Fruit fly (Drosophila melanogaster) whole organism, embryonic: ENCODE data around the gene Cpr76Bc.

Source experiments
- Adf1 ChIP-seq: fragments of 200-800 bp; sonication (Bioruptor generic); IDR thresholded peaks from 2 replicates; pipeline ENCODE4 v1.3.6; 2022; ENCODE audit warnings: missing biosample characterization, missing genetic modification characterization
- CG10267 ChIP-seq: fragments of 200-800 bp; sonication (Bioruptor generic); optimal IDR thresholded peaks from 2 replicates; lab custom pipeline; 2018; ENCODE audit warnings: missing biosample characterization, mild to moderate bottlenecking, missing genetic modification characterization, moderate library complexity
- CG10431 ChIP-seq: fragments of 200-800 bp; sonication (Bioruptor generic); optimal IDR thresholded peaks from 3 replicates; lab custom pipeline; 2018; ENCODE audit warnings: missing biosample characterization, mild to moderate bottlenecking, missing genetic modification characterization
- CG12659 ChIP-seq: fragments of 200-800 bp; sonication (Bioruptor generic); optimal IDR thresholded peaks from 3 replicates; lab custom pipeline; 2017; ENCODE audit warnings: mild to moderate bottlenecking, missing biosample characterization, missing genetic modification reagents, missing genetic modification characterization
- CG13287 ChIP-seq: fragments of 200-800 bp; sonication (Bioruptor generic); IDR thresholded peaks from 2 replicates; pipeline ENCODE4 v1.3.6; 2022; ENCODE audit warnings: missing biosample characterization, missing genetic modification characterization; ENCODE audit not compliant: partially characterized antibody
- CG13775 ChIP-seq: fragments of 200-800 bp; sonication (Bioruptor generic); optimal IDR thresholded peaks from 3 replicates; lab custom pipeline; 2017; ENCODE audit warnings: missing biosample characterization, mild to moderate bottlenecking, missing genetic modification characterization
- CG15073 ChIP-seq: fragments of 200-800 bp; sonication (Bioruptor generic); optimal IDR thresholded peaks from 2 replicates; lab custom pipeline; 2016; ENCODE audit warnings: missing biosample characterization, missing genetic modification characterization
- CG15514 ChIP-seq: fragments of 200-800 bp; sonication (Bioruptor generic); optimal IDR thresholded peaks from 3 replicates; lab custom pipeline; 2017; ENCODE audit warnings: missing biosample characterization, missing genetic modification characterization, mild to moderate bottlenecking, moderate library complexity, missing genetic modification reagents
- CG15601 ChIP-seq: fragments of 200-800 bp; sonication (Bioruptor generic); optimal IDR thresholded peaks from 3 replicates; lab custom pipeline; 2019; ENCODE audit warnings: missing biosample characterization, mild to moderate bottlenecking, missing genetic modification characterization, moderate library complexity
- CG2116 ChIP-seq: fragments of 200-800 bp; sonication (Bioruptor generic); optimal IDR thresholded peaks from 3 replicates; lab custom pipeline; 2018; ENCODE audit warnings: missing biosample characterization, mild to moderate bottlenecking, missing genetic modification characterization
- CG30431 ChIP-seq: fragments of 200-800 bp; sonication (Bioruptor generic); optimal IDR thresholded peaks from 2 replicates; lab custom pipeline; 2017; ENCODE audit warnings: missing biosample characterization, missing genetic modification characterization
- CG6689 ChIP-seq: fragments of 200-800 bp; sonication (Bioruptor generic); IDR thresholded peaks from 2 replicates; pipeline ENCODE4 v1.3.6; 2022; ENCODE audit warnings: missing biosample characterization, missing genetic modification characterization
- CG7786 ChIP-seq: fragments of 200-800 bp; sonication (Bioruptor generic); optimal IDR thresholded peaks from 2 replicates; lab custom pipeline; 2016; ENCODE audit warnings: missing biosample characterization, missing genetic modification characterization
- CoRest ChIP-seq: fragments of 200-800 bp; sonication (Bioruptor generic); optimal IDR thresholded peaks from 3 replicates; lab custom pipeline; 2018; ENCODE audit warnings: missing biosample characterization, mild to moderate bottlenecking, missing genetic modification characterization, moderate library complexity
- D19B ChIP-seq: fragments of 200-800 bp; sonication (Bioruptor generic); optimal IDR thresholded peaks from 2 replicates; lab custom pipeline; 2017; ENCODE audit warnings: missing biosample characterization, mild to moderate bottlenecking, missing genetic modification characterization
- Dad ChIP-seq: fragments of 200-800 bp; sonication (Bioruptor generic); optimal IDR thresholded peaks from 3 replicates; lab custom pipeline; 2016; ENCODE audit warnings: missing biosample characterization, missing genetic modification characterization
- Dbx ChIP-seq: fragments of 200-800 bp; sonication (Bioruptor generic); IDR thresholded peaks from 3 replicates; pipeline ENCODE4 v1.3.6; 2022; ENCODE audit warnings: missing biosample characterization, missing genetic modification characterization
- Ets65A ChIP-seq: fragments of 200-800 bp; sonication (Bioruptor generic); peaks from one replicate; lab custom pipeline; 2016; ENCODE audit warnings: missing biosample characterization, missing genetic modification characterization
- Nf-YB ChIP-seq: fragments of 200-800 bp; sonication (Bioruptor generic); optimal IDR thresholded peaks from 3 replicates; lab custom pipeline; 2019; ENCODE audit warnings: missing biosample characterization, mild to moderate bottlenecking, missing genetic modification characterization, moderate library complexity
- Oli ChIP-seq: fragments of 200-800 bp; sonication (Bioruptor generic); optimal IDR thresholded peaks from 2 replicates; lab custom pipeline; 2018; ENCODE audit warnings: missing biosample characterization, mild to moderate bottlenecking, missing genetic modification characterization, moderate library complexity
- Sry-δ ChIP-seq: fragments of 200-800 bp; sonication (Bioruptor generic); optimal IDR thresholded peaks from 2 replicates; lab custom pipeline; 2016; ENCODE audit warnings: missing biosample characterization, missing genetic modification characterization
- al ChIP-seq: fragments of 200-800 bp; sonication (Bioruptor generic); IDR thresholded peaks from 2 replicates; pipeline ENCODE4 v1.3.6; 2022; ENCODE audit warnings: missing biosample characterization, missing genetic modification characterization
- bab2 ChIP-seq: fragments of 200-800 bp; sonication (Bioruptor generic); optimal IDR thresholded peaks from 2 replicates; lab custom pipeline; 2016; ENCODE audit warnings: missing biosample characterization, missing genetic modification characterization
- chinmo ChIP-seq: fragments of 200-800 bp; sonication (Bioruptor generic); IDR thresholded peaks from 4 replicates; pipeline ENCODE4 v1.3.6; 2022; ENCODE audit warnings: missing biosample characterization, missing genetic modification characterization; ENCODE audit not compliant: partially characterized antibody
- croc ChIP-seq: fragments of 200-800 bp; sonication (Bioruptor generic); conservative IDR thresholded peaks from 3 replicates; pipeline ENCODE4 v1.3.6; 2022; ENCODE audit warnings: missing biosample characterization, missing genetic modification characterization
- crol ChIP-seq: fragments of 200-800 bp; sonication (Bioruptor generic); IDR thresholded peaks from 2 replicates; pipeline ENCODE4 v1.3.6; 2022; ENCODE audit warnings: missing biosample characterization, missing genetic modification characterization
- dmrt11E ChIP-seq: fragments of 200-800 bp; sonication (Bioruptor generic); optimal IDR thresholded peaks from 3 replicates; lab custom pipeline; 2018; ENCODE audit warnings: missing biosample characterization, mild to moderate bottlenecking, missing genetic modification characterization, moderate library complexity
- esg ChIP-seq: fragments of 200-800 bp; sonication (Bioruptor generic); conservative IDR thresholded peaks from 2 replicates; pipeline ENCODE4 v1.3.6; 2022; ENCODE audit warnings: missing biosample characterization, missing genetic modification characterization
- ewg ChIP-seq: fragments of 200-800 bp; sonication (Bioruptor generic); optimal IDR thresholded peaks from 3 replicates; lab custom pipeline; 2017; ENCODE audit warnings: mild to moderate bottlenecking, missing biosample characterization, missing genetic modification reagents, missing genetic modification characterization
- fd102C ChIP-seq: fragments of 200-800 bp; sonication (Bioruptor generic); optimal IDR thresholded peaks from 2 replicates; lab custom pipeline; 2018; ENCODE audit warnings: missing biosample characterization, mild to moderate bottlenecking, missing genetic modification characterization, moderate library complexity
- fd64A ChIP-seq: fragments of 200-800 bp; sonication (Bioruptor generic); optimal IDR thresholded peaks from 3 replicates; lab custom pipeline; 2018; ENCODE audit warnings: missing biosample characterization, mild to moderate bottlenecking, missing genetic modification characterization
- fd96Cb ChIP-seq: fragments of 200-800 bp; sonication (Bioruptor generic); optimal IDR thresholded peaks from 2 replicates; lab custom pipeline; 2018; ENCODE audit warnings: missing biosample characterization, mild to moderate bottlenecking, missing genetic modification characterization, moderate library complexity
- gem ChIP-seq: fragments of 200-800 bp; sonication (Bioruptor generic); optimal IDR thresholded peaks from 2 replicates; lab custom pipeline; 2019; ENCODE audit warnings: missing biosample characterization, mild to moderate bottlenecking, missing genetic modification characterization, moderate library complexity
- ind ChIP-seq: fragments of 200-800 bp; sonication (Bioruptor generic); optimal IDR thresholded peaks from 3 replicates; lab custom pipeline; 2016; ENCODE audit warnings: missing biosample characterization, missing genetic modification characterization
- jing ChIP-seq: fragments of 200-800 bp; sonication (Bioruptor generic); optimal IDR thresholded peaks from 2 replicates; lab custom pipeline; 2018; ENCODE audit warnings: missing biosample characterization, mild to moderate bottlenecking, missing genetic modification characterization
- lilli ChIP-seq: fragments of 200-800 bp; sonication (Bioruptor generic); optimal IDR thresholded peaks from 3 replicates; lab custom pipeline; 2016; ENCODE audit warnings: missing biosample characterization, missing genetic modification characterization
- prd ChIP-seq, 3 experiments: fragments of >200 bp in 2 of 3; fragments of 200-800 bp in 1 of 3; sonication (Bioruptor generic) in 1 of 3; optimal IDR thresholded peaks in 2 of 3; IDR thresholded peaks in 1 of 3; 2 replicates in 2 of 3; 3 replicates in 1 of 3; pipeline versions ENCODE4 v1.3.6 to Lab custom; 2017 to 2022; ENCODE audit warnings: missing biosample characterization in 1 of 3, missing genetic modification characterization in 1 of 3
- tup ChIP-seq: fragments of 200-800 bp; sonication (Bioruptor generic); optimal IDR thresholded peaks from 2 replicates; lab custom pipeline; 2016; ENCODE audit warnings: missing biosample characterization, mild to moderate bottlenecking, missing genetic modification characterization, moderate library complexity
- vvl ChIP-seq: fragments of 200-800 bp; sonication (Bioruptor generic); IDR thresholded peaks from 2 replicates; pipeline ENCODE4 v1.3.6; 2022; ENCODE audit warnings: missing biosample characterization, missing genetic modification characterization
- wdn ChIP-seq: fragments of 200-800 bp; sonication (Bioruptor generic); IDR thresholded peaks from 2 replicates; pipeline ENCODE4 v1.3.6; 2022; ENCODE audit warnings: missing biosample characterization, missing genetic modification characterization
- z ChIP-seq: fragments of 200-800 bp; sonication (Bioruptor generic); IDR thresholded peaks from 3 replicates; pipeline ENCODE4 v1.3.6; 2022; ENCODE audit warnings: missing biosample characterization, missing genetic modification characterization

The Cpr76Bc gene

DNA sequence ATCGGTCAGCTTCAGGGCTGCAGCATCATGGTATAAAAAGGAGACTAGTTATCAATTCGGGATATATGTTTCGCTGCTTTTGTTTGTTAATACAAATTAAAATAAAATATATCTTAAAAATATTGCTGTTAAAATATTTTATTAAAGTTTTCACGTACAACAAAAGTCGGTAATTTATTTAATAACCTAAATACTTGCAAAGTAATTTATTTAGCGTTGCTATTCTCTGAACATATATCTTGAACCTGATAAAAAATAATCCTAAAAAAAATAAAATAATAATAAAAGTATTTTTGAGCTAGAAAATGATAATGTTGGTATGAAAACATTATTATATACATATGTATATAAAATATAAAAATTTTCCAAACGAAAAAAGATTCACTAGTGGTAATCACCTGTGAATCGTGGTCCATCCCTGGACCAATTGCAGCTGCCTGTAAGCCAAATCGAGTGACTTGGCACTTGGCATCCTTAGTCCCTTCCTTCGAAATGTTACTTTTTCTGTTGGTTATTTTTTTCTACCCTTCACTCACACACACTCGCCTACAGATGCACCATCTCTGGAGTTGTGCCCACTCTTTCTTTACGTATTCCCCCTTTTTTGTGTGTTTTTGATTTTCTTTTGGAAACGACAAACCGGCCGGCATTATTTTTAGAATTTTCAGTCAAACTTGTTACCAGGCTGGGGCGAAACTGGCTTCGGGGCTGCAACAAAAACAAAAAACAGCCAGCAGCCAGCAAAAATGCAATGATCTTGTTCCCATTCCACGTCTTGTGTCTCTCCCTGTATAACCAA is 36.7 kb downstream of the Cpr76Bc start (continued):
- TF ChIP-seq croc (GFP tag; lab: Robert Waterston, UW), result no peak
- TF ChIP-seq Dad, result no peak
- no peak for TF ChIP-seq D19B
- no peak for TF ChIP-seq bab2 (GFP tag; lab: Kevin White, UChicago)
- no peak for TF ChIP-seq crol (GFP tag; lab: Robert Waterston, UW)
- no peak for TF ChIP-seq Adf1
- no peak for TF ChIP-seq z (GFP tag; lab: Robert Waterston, UW)
- TF ChIP-seq Sry-δ (GFP tag; lab: Kevin White, UChicago), result no peak
- no peak for TF ChIP-seq vvl (GFP tag; lab: Robert Waterston, UW)
- TF ChIP-seq ewg, result no peak
- TF ChIP-seq Dbx (GFP tag; lab: Robert Waterston, UW), result no peak
- no peak for TF ChIP-seq Ets65A
- TF ChIP-seq CG2116, result no peak
- TF ChIP-seq tup (GFP tag; lab: Kevin White, UChicago), result no peak
- TF ChIP-seq CG10431, result no peak
- peak; percentile 64 for TF ChIP-seq gem (tag; lab: Kevin White, UChicago)
- peak; percentile 29 for TF ChIP-seq CG15601
- no peak for TF ChIP-seq CG7786 (GFP tag; lab: Kevin White, UChicago)
- peak; percentile 25 for TF ChIP-seq fd96Cb
- peak; percentile 47 for TF ChIP-seq Nf-YB
- no peak for TF ChIP-seq wdn (GFP tag; lab: Robert Waterston, UW)
- TF ChIP-seq esg (GFP tag; lab: Robert Waterston, UW), result no peak
- 0 out of 4 replicates have a peak, but pooled peaks have one; percentile 63 for TF ChIP-seq chinmo (GFP tag; lab: Robert Waterston, UW)
- no peak for TF ChIP-seq CG30431
- TF ChIP-seq al (GFP tag; lab: Robert Waterston, UW), result no peak
- TF ChIP-seq CG12659 (GFP tag; lab: Kevin White, UChicago), result no peak
- TF ChIP-seq CG6689 (GFP tag; lab: Robert Waterston, UW), result 0 out of 2 replicates have a peak, but pooled peaks have one; percentile 5
- TF ChIP-seq CG13775 (GFP tag; lab: Kevin White, UChicago), result peak; percentile 33
- TF ChIP-seq CG13287 (GFP tag; lab: Robert Waterston, UW), result no peak
- no peak for TF ChIP-seq ind (GFP tag; lab: Kevin White, UChicago)
- no peak for TF ChIP-seq lilli (GFP tag; lab: Kevin White, UChicago)
- TF ChIP-seq fd102C (GFP tag; lab: Kevin White, UChicago), result no peak
- TF ChIP-seq prd (optimal IDR thresholded peaks at IDR 0.05; lab: Kevin White, UChicago), result no peak
- TF ChIP-seq prd (GFP tag; IDR thresholded peaks at IDR 0.05; lab: Robert Waterston, UW), result peak; percentile 31; the same call in 1 of the 3 replicates
- no peak for TF ChIP-seq fd64A (GFP tag; lab: Kevin White, UChicago)
- TF ChIP-seq jing, result no peak
- no peak for TF ChIP-seq CG15073 (GFP tag; lab: Kevin White, UChicago)
- TF ChIP-seq dmrt11E, result peak; percentile 88
- peak; percentile 16 for TF ChIP-seq Oli (tag; lab: Kevin White, UChicago)
- TF ChIP-seq CoRest, result peak; percentile 50
- TF ChIP-seq CG10267 (tag; lab: Kevin White, UChicago), result peak; percentile 51
- no peak for TF ChIP-seq CG15514 (GFP tag; lab: Kevin White, UChicago)
